Fruit fly (Drosophila melanogaster): ENCODE measurements around the gene Dscam4.
A peak's percentile ranks its signal among the peaks of the same experiment; 100 is the strongest.

Dscam4 gene

DNA sequence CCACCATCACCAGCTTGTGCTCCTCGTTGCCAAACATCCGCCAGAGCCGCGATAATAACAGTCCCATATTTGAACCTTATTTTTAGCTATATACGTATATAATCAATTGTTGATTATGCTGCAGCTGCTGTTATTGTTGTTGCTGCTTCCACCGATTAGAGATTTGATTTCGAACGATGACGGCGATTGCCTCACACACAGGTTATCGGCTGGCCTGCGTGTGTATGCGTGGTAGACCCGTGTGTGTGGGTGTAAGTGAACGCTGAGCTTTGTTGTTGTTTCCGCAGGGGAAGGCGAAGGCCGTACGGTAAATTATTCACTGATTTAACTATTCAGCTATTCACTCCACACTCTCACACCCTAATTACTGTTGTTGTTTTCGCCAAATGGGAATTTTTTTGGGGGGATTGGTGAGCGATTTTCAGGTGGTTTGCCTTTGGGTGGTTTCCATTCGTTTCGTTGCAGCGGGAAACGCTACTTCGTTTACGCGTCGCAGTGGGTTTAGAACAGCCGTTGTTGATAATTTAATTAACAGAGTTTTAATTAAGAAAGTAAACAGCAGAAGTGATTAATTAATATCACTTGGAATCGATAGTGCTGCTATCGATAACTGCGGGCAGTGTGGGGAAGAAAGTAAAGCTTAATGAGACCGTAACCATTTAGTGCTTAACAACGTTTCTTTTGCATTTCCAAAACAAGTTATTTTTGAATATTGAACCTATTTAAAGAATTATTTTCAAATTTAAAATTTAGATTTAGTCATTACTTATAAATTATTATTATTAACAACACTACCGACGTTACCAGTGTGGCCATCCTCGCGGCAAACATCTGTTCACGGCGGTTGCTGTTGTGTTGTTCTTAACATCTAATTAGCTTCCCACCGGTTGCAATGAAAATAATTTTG is 61.0 kb downstream of the Dscam4 start, which contains the start of the genes Arl5 and CG13671 (continued):
- peak; percentile 70 for TF ChIP-seq Rx (GFP tag; IDR thresholded peaks at IDR 0.05)
- peak; percentile 86 for TF ChIP-seq CG2116 (GFP tag; optimal IDR thresholded peaks at IDR 0.05)
- peak; percentile 15 for TF ChIP-seq D19B (GFP tag; optimal IDR thresholded peaks at IDR 0.05)
- peak in 1 of 2 experiments; percentile 0 for TF ChIP-seq Eip74EF (GFP tag; optimal IDR thresholded peaks at IDR 0.05)
- TF ChIP-seq CG13287 (GFP tag; IDR thresholded peaks at IDR 0.05; ENCODE audit: partially characterized antibody): peak; percentile 85
- peak; percentile 70 for TF ChIP-seq Max (GFP tag; optimal IDR thresholded peaks at IDR 0.05)
- peak; percentile 42 for TF ChIP-seq CG13624 (GFP tag; optimal IDR thresholded peaks at IDR 0.05)
- TF ChIP-seq ATbp (GFP tag; optimal IDR thresholded peaks at IDR 0.05): peak; percentile 34
- TF ChIP-seq Med (GFP tag): peak; percentile 92
- TF ChIP-seq Atf-2 (GFP tag; optimal IDR thresholded peaks at IDR 0.05): peak; percentile 10
- peak; percentile 61 for TF ChIP-seq CG15601 (tag; optimal IDR thresholded peaks at IDR 0.05)
- TF ChIP-seq row (GFP tag; IDR thresholded peaks at IDR 0.05): peak; percentile 68
- TF ChIP-seq Ravus (GFP tag; IDR thresholded peaks at IDR 0.05): peak; percentile 24
- no peak for TF ChIP-seq sima (GFP tag; optimal IDR thresholded peaks at IDR 0.05)
- peak; percentile 61 for TF ChIP-seq Asciz (GFP tag; optimal IDR thresholded peaks at IDR 0.05)
- no peak for TF ChIP-seq HLHmδ (GFP tag; optimal IDR thresholded peaks at IDR 0.05)
- no peak for TF ChIP-seq CG9817 (tag; optimal IDR thresholded peaks at IDR 0.05)
- peak; percentile 72 for TF ChIP-seq amos (GFP tag; IDR thresholded peaks at IDR 0.05; ENCODE audit: partially characterized antibody)
- TF ChIP-seq btn (GFP tag; optimal IDR thresholded peaks at IDR 0.05): peak; percentile 28
- TF ChIP-seq Hey (tag; optimal IDR thresholded peaks at IDR 0.05): no peak
- peak; percentile 85 for TF ChIP-seq lilli (GFP tag; optimal IDR thresholded peaks at IDR 0.05)
- TF ChIP-seq peb (GFP tag; IDR thresholded peaks at IDR 0.05): peak; percentile 52
- peak; percentile 89 for TF ChIP-seq Xbp1 (GFP tag; optimal IDR thresholded peaks at IDR 0.05)
- peak; percentile 71 for TF ChIP-seq E2f1 (GFP tag; IDR thresholded peaks at IDR 0.05)
- no peak for TF ChIP-seq tap (tag; optimal IDR thresholded peaks at IDR 0.05)
- TF ChIP-seq tgo (GFP tag; IDR thresholded peaks at IDR 0.05): peak; percentile 80
- peak; percentile 63 for TF ChIP-seq CG11093 (GFP tag; IDR thresholded peaks at IDR 0.05)
- peak; percentile 72 for TF ChIP-seq CG18011 (GFP tag; optimal IDR thresholded peaks at IDR 0.05)
- peak; percentile 62 for TF ChIP-seq pzg (GFP tag; optimal IDR thresholded peaks at IDR 0.05)
- peak; percentile 70 for TF ChIP-seq CG31388 (GFP tag; optimal IDR thresholded peaks at IDR 0.05)
- no peak for TF ChIP-seq CG6854 (GFP tag; optimal IDR thresholded peaks at IDR 0.05)
- peak; percentile 83 for TF ChIP-seq CG4424 (GFP tag; optimal IDR thresholded peaks at IDR 0.05)
- TF ChIP-seq CG6654 (GFP tag; optimal IDR thresholded peaks at IDR 0.05): no peak
- TF ChIP-seq Jarid2 (GFP tag; optimal IDR thresholded peaks at IDR 0.05): no peak
- TF ChIP-seq ci (GFP tag; IDR thresholded peaks at IDR 0.05): peak; percentile 84
- TF ChIP-seq CG3726 (GFP tag; IDR thresholded peaks at IDR 0.05): peak; percentile 53; the same call in 1 of the 3 replicates
- TF ChIP-seq exex (tag; optimal IDR thresholded peaks at IDR 0.05): peak; percentile 85
- no peak for TF ChIP-seq CG4707 (GFP tag; optimal IDR thresholded peaks at IDR 0.05)
- TF ChIP-seq psq (GFP tag; optimal IDR thresholded peaks at IDR 0.05): peak; percentile 63
- peak; percentile 73 for TF ChIP-seq hbn (GFP tag; IDR thresholded peaks at IDR 0.05; ENCODE audit: partially characterized antibody)
- no peak for TF ChIP-seq CG15269 (tag; optimal IDR thresholded peaks at IDR 0.05)
- TF ChIP-seq CG34422 (GFP tag; IDR thresholded peaks at IDR 0.05): peak; percentile 78
- peak; percentile 60 for TF ChIP-seq bab2 (GFP tag; optimal IDR thresholded peaks at IDR 0.05)
- TF ChIP-seq Hr39 (optimal IDR thresholded peaks at IDR 0.05): no peak
- peak; percentile 74 for TF ChIP-seq caup (GFP tag; optimal IDR thresholded peaks at IDR 0.05; ENCODE audit: severe bottlenecking)
- no peak for TF ChIP-seq hth (optimal IDR thresholded peaks at IDR 0.05)
- TF ChIP-seq CG31224 (GFP tag; IDR thresholded peaks at IDR 0.05): peak; percentile 66
- TF ChIP-seq Poxn (GFP tag; IDR thresholded peaks at IDR 0.05): no peak
- no peak for TF ChIP-seq en (GFP tag; optimal IDR thresholded peaks at IDR 0.05)
